Worm (Caenorhabditis elegans) whole organism, L2 larva: Measurements from ENCODE around the gene R03D7.8.

Experiments used
- ZK546.5 ChIP-seq: sonication (generic microtip); optimal IDR thresholded peaks from 2 replicates; lab custom pipeline; 2017; ENCODE audit warnings: missing biosample characterization, missing genetic modification characterization
- aly-2 ChIP-seq: fragments of 150-350 bp; optimal IDR thresholded peaks from 2 replicates; lab custom pipeline; 2014; ENCODE audit warnings: missing biosample characterization, missing genetic modification characterization
- blmp-1 ChIP-seq: sonication (generic microtip); optimal IDR thresholded peaks from 2 replicates; lab custom pipeline; 2017; ENCODE audit warnings: missing genetic modification characterization, mild to moderate bottlenecking, missing compliant biosample characterization, antibody characterized with exemption, moderate library complexity; ENCODE audit not compliant: insufficient read depth
- dmd-4 ChIP-seq: sonication (generic microtip); optimal IDR thresholded peaks from 2 replicates; lab custom pipeline; 2017; ENCODE audit warnings: missing biosample characterization, missing genetic modification characterization
- fos-1 ChIP-seq: fragments of 150-350 bp; optimal IDR thresholded peaks from 2 replicates; lab custom pipeline; 2014; ENCODE audit warnings: missing biosample characterization, missing genetic modification characterization
- lin-11 ChIP-seq: fragments of 150-350 bp; sonication (generic microtip); optimal IDR thresholded peaks from 2 replicates; lab custom pipeline; 2014; ENCODE audit warnings: missing biosample characterization, missing genetic modification characterization, inconsistent platforms, mixed read lengths
- lin-13 ChIP-seq: fragments of 150-350 bp; optimal IDR thresholded peaks from 2 replicates; lab custom pipeline; 2014; ENCODE audit warnings: missing biosample characterization, missing genetic modification reagents, missing genetic modification characterization
- nhr-11 ChIP-seq: fragments of 150-350 bp; optimal IDR thresholded peaks from 2 replicates; lab custom pipeline; 2014; ENCODE audit warnings: missing biosample characterization, missing genetic modification characterization
- nhr-12 ChIP-seq: fragments of 150-350 bp; optimal IDR thresholded peaks from 2 replicates; lab custom pipeline; 2014; ENCODE audit warnings: missing biosample characterization, missing genetic modification characterization
- nhr-23 ChIP-seq: fragments of 150-350 bp; optimal IDR thresholded peaks from 2 replicates; lab custom pipeline; 2014; ENCODE audit warnings: missing biosample characterization, missing genetic modification reagents, missing genetic modification characterization
- snpc-4 ChIP-seq: fragments of 150-350 bp; optimal IDR thresholded peaks from 2 replicates; lab custom pipeline; 2014; ENCODE audit warnings: missing biosample characterization, missing genetic modification characterization
- unc-62 ChIP-seq: fragments of 150-350 bp; optimal IDR thresholded peaks from 2 replicates; lab custom pipeline; 2014; ENCODE audit warnings: missing biosample characterization, missing genetic modification reagents, missing genetic modification characterization
- zag-1 ChIP-seq: fragments of 150-350 bp; optimal IDR thresholded peaks from 2 replicates; lab custom pipeline; 2014; ENCODE audit warnings: missing biosample characterization, missing genetic modification characterization

- TF ChIP-seq nhr-11 (no peak), lin-13 (no peak), aly-2 (tag; lab: Kevin White, UChicago) (no peak), lin-11 (tag; lab: Kevin White, UChicago) (no peak), blmp-1 (tag; lab: Kevin White, UChicago) (no peak), unc-62 (GFP tag; lab: Kevin White, UChicago) (no peak), dmd-4 (tag; lab: Kevin White, UChicago) (no peak), nhr-12 (tag; lab: Kevin White, UChicago) (no peak), snpc-4 (tag; lab: Kevin White, UChicago) (no peak), zag-1 (tag; lab: Kevin White, UChicago) (no peak), nhr-23 (no peak), ZK546.5 (tag; lab: Kevin White, UChicago) (no peak), fos-1 (tag; lab: Kevin White, UChicago) (no peak)
Observed at ce11 chrII:10964748-10965147, 8.1 kb upstream of the R03D7.8 start.
